Worm (Caenorhabditis elegans) whole organism, L1 larva: ENCODE measurements around the gene M02E1.3.

Source experiments
- ceh-63 ChIP-seq: fragments of 200-800 bp; sonication (Bioruptor generic); optimal IDR thresholded peaks from 2 replicates; lab custom pipeline; 2018; ENCODE audit warnings: mild to moderate bottlenecking, missing genetic modification characterization, missing compliant biosample characterization
- jun-1 ChIP-seq: fragments of 150-350 bp; optimal IDR thresholded peaks from 2 replicates; lab custom pipeline; 2014; ENCODE audit warnings: missing biosample characterization, missing genetic modification reagents, missing genetic modification characterization
- lin-13 ChIP-seq: fragments of 150-350 bp; optimal IDR thresholded peaks from 2 replicates; lab custom pipeline; 2014; ENCODE audit warnings: missing biosample characterization, missing genetic modification reagents, missing genetic modification characterization
- zag-1 ChIP-seq: fragments of 150-350 bp; optimal IDR thresholded peaks from 2 replicates; lab custom pipeline; 2014; ENCODE audit warnings: missing biosample characterization, missing genetic modification characterization

ce11 chrX:311211-311610 is 11.1 kb upstream of the M02E1.3 start, which contains the start of gene nlp-64:
- no peak for TF ChIP-seq jun-1
- TF ChIP-seq ceh-63 (GFP tag; lab: Kevin White, UChicago): no peak
- TF ChIP-seq zag-1 (tag; lab: Kevin White, UChicago): no peak
- TF ChIP-seq lin-13 (GFP tag; lab: Kevin White, UChicago): no peak
